Worm (Caenorhabditis elegans) whole organism, late embryonic: ENCODE results near the gene srh-116.
"Not testable (repeated sequence)": the region's sequence is repeated elsewhere in the genome, so short reads cannot be mapped to it uniquely, and the experiment has no call there.

Experiments
- C38D4.7 ChIP-seq: fragments of 200-800 bp; sonication (Bioruptor generic); optimal IDR thresholded peaks from 2 replicates; lab custom pipeline; 2018; ENCODE audit warnings: mild to moderate bottlenecking, missing genetic modification characterization, moderate library complexity, missing compliant biosample characterization
- F13H6.1 ChIP-seq: sonication (generic microtip); optimal IDR thresholded peaks from 2 replicates; lab custom pipeline; 2016; ENCODE audit warnings: missing genetic modification characterization, missing compliant biosample characterization
- K02D7.2 ChIP-seq: sonication (generic microtip); optimal IDR thresholded peaks from 2 replicates; lab custom pipeline; 2017; ENCODE audit warnings: mild to moderate bottlenecking, missing genetic modification characterization, missing compliant biosample characterization
- Y22D7AL.16 ChIP-seq: sonication (generic microtip); optimal IDR thresholded peaks from 2 replicates; lab custom pipeline; 2016; ENCODE audit warnings: missing genetic modification characterization, missing compliant biosample characterization
- ceh-14 ChIP-seq: sonication (generic microtip); optimal IDR thresholded peaks from 2 replicates; lab custom pipeline; 2016; ENCODE audit warnings: missing genotype, missing genetic modification characterization, missing compliant biosample characterization
- ceh-18 ChIP-seq: sonication (generic microtip); optimal IDR thresholded peaks from 2 replicates; lab custom pipeline; 2016; ENCODE audit warnings: missing genetic modification characterization, missing compliant biosample characterization
- ceh-19 ChIP-seq: fragments of 200-800 bp; sonication (Bioruptor generic); optimal IDR thresholded peaks from 2 replicates; lab custom pipeline; 2018; ENCODE audit warnings: mild to moderate bottlenecking, missing genetic modification characterization, missing compliant biosample characterization
- ceh-2 ChIP-seq: sonication (generic microtip); optimal IDR thresholded peaks from 2 replicates; lab custom pipeline; 2016; ENCODE audit warnings: missing genotype, missing genetic modification characterization, missing compliant biosample characterization
- ceh-24 ChIP-seq: sonication (generic microtip); optimal IDR thresholded peaks from 2 replicates; lab custom pipeline; 2016; ENCODE audit warnings: mild to moderate bottlenecking, missing genetic modification characterization, missing compliant biosample characterization
- ceh-34 ChIP-seq: sonication (generic microtip); optimal IDR thresholded peaks from 2 replicates; lab custom pipeline; 2016; ENCODE audit warnings: mild to moderate bottlenecking, missing genetic modification characterization, missing compliant biosample characterization
- ceh-45 ChIP-seq: fragments of 200-800 bp; sonication (Bioruptor generic); IDR thresholded peaks from 2 replicates; pipeline ENCODE4 v1.3.6; 2022; ENCODE audit warnings: missing genetic modification reagents, missing genetic modification characterization, missing compliant biosample characterization
- elt-2 ChIP-seq: sonication (generic microtip); optimal IDR thresholded peaks from 2 replicates; lab custom pipeline; 2016; ENCODE audit warnings: missing genetic modification reagents, missing genetic modification characterization, missing compliant biosample characterization
- eyg-1 ChIP-seq: sonication (generic microtip); optimal IDR thresholded peaks from 2 replicates; lab custom pipeline; 2016; ENCODE audit warnings: missing genotype, missing genetic modification characterization, missing compliant biosample characterization
- fkh-6 ChIP-seq: sonication (generic microtip); optimal IDR thresholded peaks from 2 replicates; lab custom pipeline; 2016; ENCODE audit warnings: missing genetic modification characterization, missing compliant biosample characterization
- hlh-13 ChIP-seq: fragments of 200-800 bp; sonication (Bioruptor generic); optimal IDR thresholded peaks from 2 replicates; lab custom pipeline; 2018; ENCODE audit warnings: mild to moderate bottlenecking, missing genetic modification characterization, missing compliant biosample characterization
- hlh-8 ChIP-seq: sonication (generic microtip); optimal IDR thresholded peaks from 2 replicates; lab custom pipeline; 2016; ENCODE audit warnings: missing genotype, missing genetic modification characterization, missing compliant biosample characterization
- lim-6 ChIP-seq: sonication (generic microtip); optimal IDR thresholded peaks from 2 replicates; lab custom pipeline; 2016; ENCODE audit warnings: missing genetic modification characterization, missing compliant biosample characterization
- lin-11 ChIP-seq: fragments of 200-800 bp; sonication (Bioruptor generic); optimal IDR thresholded peaks from 2 replicates; lab custom pipeline; 2018; ENCODE audit warnings: mild to moderate bottlenecking, missing genetic modification characterization, missing compliant biosample characterization
- mec-3 ChIP-seq: sonication (generic microtip); optimal IDR thresholded peaks from 2 replicates; lab custom pipeline; 2016; ENCODE audit warnings: borderline replicate concordance, missing genetic modification characterization, missing compliant biosample characterization
- nhr-232 ChIP-seq: sonication (generic microtip); optimal IDR thresholded peaks from 2 replicates; lab custom pipeline; 2016; ENCODE audit warnings: missing genetic modification characterization, missing compliant biosample characterization
- pha-2 ChIP-seq: sonication (generic microtip); optimal IDR thresholded peaks from 2 replicates; lab custom pipeline; 2017; ENCODE audit warnings: mild to moderate bottlenecking, missing genetic modification characterization, missing compliant biosample characterization
- pha-4 ChIP-seq: fragments of 150-350 bp; optimal IDR thresholded peaks from 2 replicates; lab custom pipeline; 2018; ENCODE audit warnings: missing biosample characterization, missing genetic modification reagents, missing genetic modification characterization
- pqm-1 ChIP-seq: sonication (generic microtip); optimal IDR thresholded peaks from 2 replicates; lab custom pipeline; 2016; ENCODE audit warnings: missing genetic modification characterization, missing compliant biosample characterization
- pros-1 ChIP-seq: fragments of 150-350 bp; optimal IDR thresholded peaks from 2 replicates; lab custom pipeline; 2014; ENCODE audit warnings: missing biosample characterization, missing genetic modification reagents, missing genetic modification characterization
- ref-2 ChIP-seq: sonication (generic microtip); optimal IDR thresholded peaks from 2 replicates; lab custom pipeline; 2016; ENCODE audit warnings: missing genetic modification characterization, missing compliant biosample characterization
- sox-4 ChIP-seq: sonication (generic microtip); optimal IDR thresholded peaks from 2 replicates; lab custom pipeline; 2017; ENCODE audit warnings: mild to moderate bottlenecking, missing genetic modification characterization, inconsistent platforms, missing compliant biosample characterization
- syd-9 ChIP-seq: sonication (generic microtip); optimal IDR thresholded peaks from 2 replicates; lab custom pipeline; 2016; ENCODE audit warnings: mild to moderate bottlenecking, missing genetic modification characterization, moderate library complexity, missing compliant biosample characterization
- tbx-7 ChIP-seq: sonication (generic microtip); optimal IDR thresholded peaks from 2 replicates; lab custom pipeline; 2016; ENCODE audit warnings: missing genotype, missing genetic modification characterization, missing compliant biosample characterization
- ttx-3 ChIP-seq: sonication (generic microtip); optimal IDR thresholded peaks from 2 replicates; lab custom pipeline; 2016; ENCODE audit warnings: missing genetic modification reagents, missing genetic modification characterization, missing compliant biosample characterization
- unc-3 ChIP-seq, 2 experiments: fragments of 200-800 bp in 1 of 2; sonication (Bioruptor generic) in 1 of 2; sonication (generic microtip) in 1 of 2; conservative IDR thresholded peaks in 1 of 2; optimal IDR thresholded peaks in 1 of 2; 2 replicates each; pipeline versions ENCODE4 v1.3.6 to Lab custom; 2016 to 2022; ENCODE audit warnings: missing compliant biosample characterization in 2 of 2, missing genetic modification characterization in 2 of 2, missing genetic modification reagents in 1 of 2
- unc-55 ChIP-seq: sonication (generic microtip); optimal IDR thresholded peaks from 2 replicates; lab custom pipeline; 2017; ENCODE audit warnings: missing biosample characterization, missing genetic modification reagents, missing genetic modification characterization
- unc-86 ChIP-seq: sonication (generic microtip); optimal IDR thresholded peaks from 2 replicates; lab custom pipeline; 2016; ENCODE audit warnings: missing genetic modification characterization, missing compliant biosample characterization

srh-116 gene

DNA sequence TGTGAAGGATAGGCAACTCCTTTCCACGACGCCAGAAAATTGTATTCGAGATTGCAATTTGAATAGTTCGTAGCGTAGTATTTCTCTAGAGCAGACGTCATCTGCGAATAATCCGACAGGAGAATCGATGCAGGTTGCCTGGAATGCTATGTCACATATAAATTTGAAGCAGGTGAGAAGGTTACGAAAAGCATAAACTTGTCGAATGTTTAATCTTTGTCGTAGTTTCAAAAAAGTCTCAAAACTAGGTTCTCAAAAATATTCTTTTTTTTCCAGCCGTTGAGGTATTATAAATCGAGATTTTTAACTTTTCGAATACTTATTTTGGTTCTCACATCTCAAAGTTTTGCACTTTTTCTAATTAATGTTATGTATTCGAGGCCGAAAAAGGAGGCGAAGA, at the start of gene srh-116:
Gene srh-116 (minus strand): TSS at position 101 of the 400 bp plus-strand sequence.
- TF ChIP-seq ceh-2, lin-11, eyg-1 (tag; lab: Kevin White, UChicago): not testable (repeated sequence)

- TF ChIP-seq eyg-1 (tag; lab: Kevin White, UChicago) (no peak), ceh-24 (tag; lab: Kevin White, UChicago) (no peak), pros-1 (tag; lab: Kevin White, UChicago) (no peak), ref-2 (tag; lab: Kevin White, UChicago) (no peak), F13H6.1 (no peak), elt-2 (tag; lab: Kevin White, UChicago) (no peak), unc-55 (no peak), ceh-18 (no peak), hlh-13 (GFP tag; lab: Kevin White, UChicago) (no peak), ceh-34 (tag; lab: Kevin White, UChicago) (no peak), Y22D7AL.16 (tag; lab: Kevin White, UChicago) (no peak), ceh-45 (GFP tag; lab: Robert Waterston, UW) (no peak), K02D7.2 (no peak), fkh-6 (tag; lab: Kevin White, UChicago) (no peak), syd-9 (tag; lab: Kevin White, UChicago) (no peak), pha-2 (tag; lab: Kevin White, UChicago) (no peak), unc-86 (tag; lab: Kevin White, UChicago) (no peak), C38D4.7 (GFP tag; lab: Kevin White, UChicago) (no peak)
Measured at ce11 chrV:17303392-17303791, 48.5 kb upstream of the srh-116 start.

DNA sequence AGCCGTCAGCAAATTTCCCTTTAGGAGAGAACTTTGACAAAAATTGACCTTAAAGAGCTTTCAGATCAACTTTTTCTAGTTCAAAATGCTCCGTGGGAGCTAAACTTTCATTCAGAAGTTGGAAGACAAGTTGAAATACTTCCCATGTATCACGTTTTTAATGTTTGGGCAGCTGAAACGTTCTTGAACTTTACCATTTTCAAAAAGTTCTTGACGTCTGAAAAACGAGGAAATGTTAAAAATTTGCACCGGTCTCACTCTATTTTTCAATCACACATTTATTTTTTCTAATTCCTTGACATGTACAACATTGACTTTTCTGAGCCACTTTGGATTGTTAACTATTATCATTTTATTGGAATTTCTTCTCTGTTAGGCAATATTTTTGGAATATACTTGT, 47.8 kb upstream of the srh-116 start, which contains the start of gene sri-70:
Gene sri-70 (plus strand): TSS at position 301 of the 400 bp plus-strand sequence.
- no peak for TF ChIP-seq ceh-14 (tag; lab: Kevin White, UChicago)
- no peak for TF ChIP-seq lim-6 (tag; lab: Kevin White, UChicago)
- TF ChIP-seq sox-4 (tag; lab: Kevin White, UChicago): no peak
- TF ChIP-seq ceh-19 (GFP tag; lab: Kevin White, UChicago): no peak
- TF ChIP-seq ttx-3: no peak

DNA sequence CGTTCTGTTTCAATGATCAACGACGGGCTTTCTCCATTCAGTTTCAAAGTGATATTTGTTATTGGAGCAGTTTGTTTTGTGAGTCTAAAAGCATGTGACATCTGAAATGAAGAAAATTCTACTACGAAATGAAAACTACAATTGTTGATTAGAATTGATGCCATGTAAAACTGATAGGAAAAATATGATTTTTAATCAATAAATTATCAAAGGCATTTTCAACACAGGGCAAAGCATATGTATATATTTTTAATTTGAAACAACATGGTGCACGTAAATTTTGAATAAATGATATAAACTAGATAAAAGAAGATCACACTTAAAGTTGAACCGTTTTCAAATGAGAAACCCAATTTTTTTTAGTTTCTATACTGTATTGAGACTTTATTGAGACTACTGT, 46.4 kb upstream of the srh-116 start, which contains the start of gene K10G4.5:
Gene K10G4.5 (minus strand): TSS at position 101 of the 400 bp plus-strand sequence.
- no peak for TF ChIP-seq ceh-2 (tag; lab: Kevin White, UChicago)
- TF ChIP-seq ref-2 (tag; lab: Kevin White, UChicago): no peak
- no peak for TF ChIP-seq nhr-232 (tag; lab: Kevin White, UChicago)
- no peak for TF ChIP-seq pqm-1
- no peak for TF ChIP-seq pha-4 (tag; lab: Kevin White, UChicago)
- no peak for TF ChIP-seq hlh-8 (tag; lab: Kevin White, UChicago)

DNA sequence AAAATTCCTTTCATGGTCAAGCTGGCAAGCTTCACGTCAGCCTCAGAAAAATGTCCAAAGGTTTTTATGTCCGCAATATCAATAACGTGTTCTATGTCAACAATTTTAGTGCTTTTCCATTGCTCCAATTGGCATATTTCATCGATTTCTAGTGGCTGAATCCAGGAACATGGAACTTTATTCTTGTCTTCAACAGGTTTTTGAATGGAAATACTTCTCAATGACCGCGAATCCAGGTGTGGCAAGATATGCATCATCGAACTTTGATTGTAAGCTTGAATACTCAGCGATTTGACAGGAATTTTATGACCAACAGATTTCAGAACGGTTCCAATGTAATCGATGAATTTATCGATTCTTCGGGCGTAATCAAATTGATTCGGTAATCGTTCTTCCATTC, 43.7 kb upstream of the srh-116 start:
- no peak for TF ChIP-seq unc-3 (GFP tag; conservative IDR thresholded peaks at IDR 0.05; lab: Robert Waterston, UW)
- no peak for TF ChIP-seq unc-3 (tag; optimal IDR thresholded peaks at IDR 0.05; lab: Kevin White, UChicago)
- no peak for TF ChIP-seq eyg-1 (tag; lab: Kevin White, UChicago)
- TF ChIP-seq tbx-7 (tag; lab: Kevin White, UChicago): no peak
- no peak for TF ChIP-seq ceh-34 (tag; lab: Kevin White, UChicago)
- TF ChIP-seq pha-4 (tag; lab: Kevin White, UChicago): no peak
- no peak for TF ChIP-seq mec-3 (tag; lab: Kevin White, UChicago)
